Worm (Caenorhabditis elegans) whole organism, young adult: ENCODE results near the gene ptr-15.

Experiments used
- B0261.1 ChIP-seq: sonication (generic microtip); optimal IDR thresholded peaks from 2 replicates; lab custom pipeline; 2016; ENCODE audit warnings: mild to moderate bottlenecking, missing genetic modification characterization, moderate library complexity, missing compliant biosample characterization
- B0336.3 ChIP-seq: fragments of 200-800 bp; sonication (Bioruptor generic); IDR thresholded peaks from 2 replicates; pipeline ENCODE4 v1.3.6; 2022; ENCODE audit warnings: missing genetic modification characterization, missing compliant biosample characterization
- C06A6.2 ChIP-seq: fragments of 200-800 bp; sonication (Bioruptor generic); conservative IDR thresholded peaks from 2 replicates; pipeline ENCODE4 v1.3.6; 2022; ENCODE audit warnings: missing genetic modification characterization, missing compliant biosample characterization
- F22D6.2 ChIP-seq: sonication (generic microtip); optimal IDR thresholded peaks from 2 replicates; lab custom pipeline; 2016; ENCODE audit warnings: mild to moderate bottlenecking, missing genetic modification characterization, missing compliant biosample characterization
- Y53F4B.3 ChIP-seq: fragments of 200-800 bp; sonication (Bioruptor generic); IDR thresholded peaks from 2 replicates; pipeline ENCODE4 v1.3.6; 2022; ENCODE audit warnings: missing genetic modification reagents, missing genetic modification characterization, missing compliant biosample characterization
- Y95B8A.8 ChIP-seq: fragments of 200-800 bp; sonication (Bioruptor generic); IDR thresholded peaks from 2 replicates; pipeline ENCODE4 v1.3.6; 2022; ENCODE audit warnings: missing genetic modification reagents, missing genetic modification characterization, missing compliant biosample characterization
- aptf-3 ChIP-seq: fragments of 200-800 bp; sonication (Bioruptor generic); IDR thresholded peaks from 2 replicates; pipeline ENCODE4 v1.3.6; 2022; ENCODE audit warnings: missing genetic modification characterization, missing compliant biosample characterization
- attf-3 ChIP-seq: fragments of 200-800 bp; sonication (Bioruptor generic); conservative IDR thresholded peaks from 2 replicates; pipeline ENCODE4 v1.3.6; 2022; ENCODE audit warnings: missing genetic modification reagents, missing genetic modification characterization, missing compliant biosample characterization
- attf-5 ChIP-seq: fragments of 200-800 bp; sonication (Bioruptor generic); optimal IDR thresholded peaks from 2 replicates; lab custom pipeline; 2018; ENCODE audit warnings: mild to moderate bottlenecking, missing genetic modification characterization, missing compliant biosample characterization
- attf-6 ChIP-seq: fragments of 200-800 bp; sonication (Bioruptor generic); IDR thresholded peaks from 2 replicates; pipeline ENCODE4 v1.3.6; 2022; ENCODE audit warnings: missing genetic modification reagents, missing genetic modification characterization, missing compliant biosample characterization
- cebp-2 ChIP-seq: fragments of 200-800 bp; sonication (Bioruptor generic); IDR thresholded peaks from 2 replicates; pipeline ENCODE4 v1.3.6; 2022; ENCODE audit warnings: missing genetic modification characterization, missing compliant biosample characterization
- die-1 ChIP-seq: sonication (generic microtip); optimal IDR thresholded peaks from 2 replicates; lab custom pipeline; 2016; ENCODE audit warnings: missing genotype, mild to moderate bottlenecking, missing genetic modification characterization, missing compliant biosample characterization
- dox-1 ChIP-seq: fragments of 200-800 bp; sonication (Bioruptor generic); IDR thresholded peaks from 2 replicates; pipeline ENCODE4 v1.3.6; 2022; ENCODE audit warnings: missing genetic modification reagents, missing genetic modification characterization, missing compliant biosample characterization
- egl-44 ChIP-seq: fragments of 200-800 bp; sonication (Bioruptor generic); IDR thresholded peaks from 2 replicates; pipeline ENCODE4 v1.3.6; 2022; ENCODE audit warnings: missing genetic modification reagents, missing genetic modification characterization, missing compliant biosample characterization
- ets-4 ChIP-seq: fragments of 200-800 bp; sonication (Bioruptor generic); optimal IDR thresholded peaks from 2 replicates; lab custom pipeline; 2018; ENCODE audit warnings: mild to moderate bottlenecking, missing genetic modification characterization, missing compliant biosample characterization
- hrde-1 ChIP-seq: sonication (generic microtip); optimal IDR thresholded peaks from 2 replicates; lab custom pipeline; 2016; ENCODE audit warnings: missing genetic modification characterization, mild to moderate bottlenecking, missing compliant biosample characterization, moderate library complexity, missing genotype, missing genetic modification reagents, borderline replicate concordance
- lag-1 ChIP-seq: fragments of 200-800 bp; sonication (Bioruptor generic); IDR thresholded peaks from 2 replicates; pipeline ENCODE4 v1.3.6; 2022; ENCODE audit warnings: missing genetic modification reagents, missing genetic modification characterization, missing compliant biosample characterization
- lin-26 ChIP-seq: fragments of 200-800 bp; sonication (Bioruptor generic); IDR thresholded peaks from 2 replicates; pipeline ENCODE4 v1.3.6; 2022; ENCODE audit warnings: missing genetic modification reagents, missing genetic modification characterization, missing compliant biosample characterization
- madf-6 ChIP-seq: fragments of 200-800 bp; sonication (Bioruptor generic); IDR thresholded peaks from 2 replicates; pipeline ENCODE4 v1.3.6; 2022; ENCODE audit warnings: missing genetic modification reagents, missing genetic modification characterization, missing compliant biosample characterization
- nfya-1 ChIP-seq: sonication (generic microtip); optimal IDR thresholded peaks from 2 replicates; lab custom pipeline; 2017; ENCODE audit warnings: antibody characterized with exemption, missing compliant biosample characterization, missing genetic modification characterization, borderline replicate concordance; ENCODE audit not compliant: insufficient read depth
- rpc-1 ChIP-seq, 2 experiments: fragments of 150-350 bp in 1 of 2; sonication (generic microtip) in 1 of 2; optimal IDR thresholded peaks; 2 replicates each; lab custom pipeline; 2014 to 2018; ENCODE audit warnings: missing biosample characterization in 1 of 2, missing genetic modification characterization in 1 of 2, missing genetic modification reagents in 1 of 2, missing genotype in 1 of 2
- tbp1 ChIP-seq: fragments of 200-800 bp; sonication (Bioruptor generic); optimal IDR thresholded peaks from 2 replicates; lab custom pipeline; 2018; ENCODE audit warnings: mild to moderate bottlenecking, missing genetic modification characterization, missing compliant biosample characterization
- tbx-9 ChIP-seq: sonication (generic microtip); optimal IDR thresholded peaks from 2 replicates; lab custom pipeline; 2016; ENCODE audit warnings: borderline replicate concordance, missing genetic modification characterization, inconsistent platforms, missing compliant biosample characterization
- ztf-22 ChIP-seq: fragments of 200-800 bp; sonication (Bioruptor generic); optimal IDR thresholded peaks from 2 replicates; lab custom pipeline; 2018; ENCODE audit warnings: mild to moderate bottlenecking, missing genetic modification characterization, moderate library complexity, missing compliant biosample characterization

The ptr-15 gene

ce11 chrV:6926633-6927032 is 43.2 kb downstream of the ptr-15 start:
- TF ChIP-seq lag-1: no peak
- TF ChIP-seq hrde-1 (tag; lab: Kevin White, UChicago): no peak
- TF ChIP-seq tbx-9 (tag; lab: Kevin White, UChicago): no peak
- TF ChIP-seq Y95B8A.8 (GFP tag; lab: Robert Waterston, UW): no peak
- TF ChIP-seq aptf-3: no peak

ce11 chrV:6919251-6919650 is 50.5 kb downstream of the ptr-15 start:
- TF ChIP-seq attf-6 (GFP tag; lab: Robert Waterston, UW) (no peak), ztf-22 (no peak), nfya-1 (tag; lab: Kevin White, UChicago) (no peak), ets-4 (GFP tag; lab: Kevin White, UChicago) (no peak), C06A6.2 (GFP tag; lab: Robert Waterston, UW) (no peak)
- TF ChIP-seq, all 124 proteins: peak for 0

ce11 chrV:6917280-6917679 is 52.5 kb downstream of the ptr-15 start:
- TF ChIP-seq B0336.3 (GFP tag; lab: Robert Waterston, UW) (no peak), B0261.1 (tag; lab: Kevin White, UChicago) (peak; percentile 66), Y53F4B.3 (GFP tag; lab: Robert Waterston, UW) (no peak), attf-5 (GFP tag; lab: Kevin White, UChicago) (peak; percentile 0), die-1 (tag; lab: Kevin White, UChicago) (no peak), F22D6.2 (tag; lab: Kevin White, UChicago) (no peak), lin-26 (GFP tag; lab: Robert Waterston, UW) (peak; percentile 70; the same call in 1 of the 2 replicates), dox-1 (GFP tag; lab: Robert Waterston, UW) (peak; percentile 52; the same call in 1 of the 2 replicates), egl-44 (GFP tag; lab: Robert Waterston, UW) (0 out of 2 replicates have a peak, but pooled peaks have one; percentile 24), cebp-2 (GFP tag; lab: Robert Waterston, UW) (0 out of 2 replicates have a peak, but pooled peaks have one; percentile 52), madf-6 (0 out of 2 replicates have a peak, but pooled peaks have one; percentile 21), attf-3 (GFP tag; lab: Robert Waterston, UW) (no peak), tbp1 (GFP tag; lab: Kevin White, UChicago) (peak; percentile 84), rpc-1 (optimal IDR thresholded peaks at IDR 0.05; lab: Kevin White, UChicago) (peak; percentile 44), rpc-1 (tag; optimal IDR thresholded peaks at IDR 0.05; lab: Kevin White, UChicago) (peak; percentile 70)
